Worm (Caenorhabditis elegans): ENCODE measurements around the gene T26C11.9.
A peak's percentile ranks its signal among the peaks of the same experiment; 100 is the strongest.

Gene T26C11.9

ce11 chrX:1858616-1859015 lies 5.0 kb upstream of the T26C11.9 start:
- TF ChIP-seq ztf-23 (GFP tag; IDR thresholded peaks at IDR 0.05) (peak; percentile 90), flt-1 (GFP tag; IDR thresholded peaks at IDR 0.05) (peak; percentile 94), ref-1 (GFP tag; conservative IDR thresholded peaks at IDR 0.05) (peak; percentile 78), klf-2 (GFP tag; conservative IDR thresholded peaks at IDR 0.05) (peak; percentile 79; the same call in 1 of the 2 replicates), tab-1 (GFP tag; IDR thresholded peaks at IDR 0.05) (peak; percentile 92), ztf-29 (GFP tag; IDR thresholded peaks at IDR 0.05) (peak; percentile 88), cog-1 (tag; optimal IDR thresholded peaks at IDR 0.05) (peak; percentile 61), T22C8.4 (GFP tag; IDR thresholded peaks at IDR 0.05) (peak; percentile 76), med-1 (GFP tag; optimal IDR thresholded peaks at IDR 0.05; ENCODE audit: insufficient read depth) (peak; percentile 69)

ce11 chrX:1857777-1858176 lies 4.1 kb upstream of the T26C11.9 start:
- no peak for TF ChIP-seq ztf-29 (GFP tag; IDR thresholded peaks at IDR 0.05)
- no peak for TF ChIP-seq ref-1 (GFP tag; conservative IDR thresholded peaks at IDR 0.05)
- TF ChIP-seq ztf-23 (GFP tag; IDR thresholded peaks at IDR 0.05), result no peak
- TF ChIP-seq med-1 (GFP tag; optimal IDR thresholded peaks at IDR 0.05; ENCODE audit: insufficient read depth), result no peak
- no peak for TF ChIP-seq T22C8.4 (GFP tag; IDR thresholded peaks at IDR 0.05)
- TF ChIP-seq cog-1 (tag; optimal IDR thresholded peaks at IDR 0.05), result no peak
- no peak for TF ChIP-seq tab-1 (GFP tag; IDR thresholded peaks at IDR 0.05)
- no peak for TF ChIP-seq flt-1 (GFP tag; IDR thresholded peaks at IDR 0.05)
- no peak for TF ChIP-seq klf-2 (GFP tag; conservative IDR thresholded peaks at IDR 0.05)

- TF ChIP-seq tab-1 (GFP tag; IDR thresholded peaks at IDR 0.05) (0 out of 2 replicates have a peak, but pooled peaks have one; percentile 56), ztf-23 (GFP tag; IDR thresholded peaks at IDR 0.05) (peak; percentile 36; the same call in 1 of the 2 replicates), med-1 (GFP tag; optimal IDR thresholded peaks at IDR 0.05; ENCODE audit: insufficient read depth) (no peak), flt-1 (GFP tag; IDR thresholded peaks at IDR 0.05) (peak; percentile 65; the same call in 1 of the 2 replicates), cog-1 (tag; optimal IDR thresholded peaks at IDR 0.05) (peak; percentile 40)
These were observed 2.5 kb upstream of the T26C11.9 start, which contains the start of gene ceh-39 for ce11 chrX:1856160-1856559. Gene ceh-39 (minus strand): TSS chrX:1856172.

- TF ChIP-seq ztf-23 (GFP tag; IDR thresholded peaks at IDR 0.05) (no peak), tab-1 (GFP tag; IDR thresholded peaks at IDR 0.05) (no peak), ref-1 (GFP tag; conservative IDR thresholded peaks at IDR 0.05) (no peak), flt-1 (GFP tag; IDR thresholded peaks at IDR 0.05) (no peak), T22C8.4 (GFP tag; IDR thresholded peaks at IDR 0.05) (no peak), cog-1 (tag; optimal IDR thresholded peaks at IDR 0.05) (no peak), klf-2 (GFP tag; conservative IDR thresholded peaks at IDR 0.05) (no peak), med-1 (GFP tag; optimal IDR thresholded peaks at IDR 0.05; ENCODE audit: insufficient read depth) (no peak), ztf-29 (GFP tag; IDR thresholded peaks at IDR 0.05) (no peak)
These were observed 1.0 kb downstream of the T26C11.9 start, which contains the start of gene ceh-21 for ce11 chrX:1852636-1853035. Gene ceh-21 (minus strand): TSS chrX:1852736.

ce11 chrX:1850525-1850924 lies 3.1 kb downstream of the T26C11.9 start:
- no peak for TF ChIP-seq cog-1 (tag; optimal IDR thresholded peaks at IDR 0.05)
- no peak for TF ChIP-seq ztf-29 (GFP tag; IDR thresholded peaks at IDR 0.05)
- no peak for TF ChIP-seq flt-1 (GFP tag; IDR thresholded peaks at IDR 0.05)
- no peak for TF ChIP-seq med-1 (GFP tag; optimal IDR thresholded peaks at IDR 0.05; ENCODE audit: insufficient read depth)
- TF ChIP-seq ref-1 (GFP tag; conservative IDR thresholded peaks at IDR 0.05), result no peak
- no peak for TF ChIP-seq T22C8.4 (GFP tag; IDR thresholded peaks at IDR 0.05)
- no peak for TF ChIP-seq tab-1 (GFP tag; IDR thresholded peaks at IDR 0.05)
- TF ChIP-seq ztf-23 (GFP tag; IDR thresholded peaks at IDR 0.05), result no peak
- TF ChIP-seq klf-2 (GFP tag; conservative IDR thresholded peaks at IDR 0.05), result no peak

- TF ChIP-seq flt-1 (GFP tag; IDR thresholded peaks at IDR 0.05) (no peak), T22C8.4 (GFP tag; IDR thresholded peaks at IDR 0.05) (no peak), ztf-23 (GFP tag; IDR thresholded peaks at IDR 0.05) (no peak), klf-2 (GFP tag; conservative IDR thresholded peaks at IDR 0.05) (no peak), cog-1 (tag; optimal IDR thresholded peaks at IDR 0.05) (no peak), ref-1 (GFP tag; conservative IDR thresholded peaks at IDR 0.05) (no peak), med-1 (GFP tag; optimal IDR thresholded peaks at IDR 0.05; ENCODE audit: insufficient read depth) (no peak), tab-1 (GFP tag; IDR thresholded peaks at IDR 0.05) (no peak), ztf-29 (GFP tag; IDR thresholded peaks at IDR 0.05) (no peak)
These were observed 5.1 kb downstream of the T26C11.9 start, which contains the start of gene ceh-41 for ce11 chrX:1848575-1848974. Gene ceh-41 (minus strand): TSS chrX:1848675.

ce11 chrX:1847685-1848084 lies 6.0 kb downstream of the T26C11.9 start:
- TF ChIP-seq med-1 (GFP tag; optimal IDR thresholded peaks at IDR 0.05; ENCODE audit: insufficient read depth) (no peak), tab-1 (GFP tag; IDR thresholded peaks at IDR 0.05) (no peak), T22C8.4 (GFP tag; IDR thresholded peaks at IDR 0.05) (no peak), klf-2 (GFP tag; conservative IDR thresholded peaks at IDR 0.05) (no peak), cog-1 (tag; optimal IDR thresholded peaks at IDR 0.05) (no peak), ztf-29 (GFP tag; IDR thresholded peaks at IDR 0.05) (no peak), ztf-23 (GFP tag; IDR thresholded peaks at IDR 0.05) (no peak), ref-1 (GFP tag; conservative IDR thresholded peaks at IDR 0.05) (no peak), flt-1 (GFP tag; IDR thresholded peaks at IDR 0.05) (no peak)

ce11 chrX:1845493-1845892 lies 8.2 kb downstream of the T26C11.9 start, which contains the start of gene T26C11.4:
Gene T26C11.4 (minus strand): TSS chrX:1845546.
- TF ChIP-seq ref-1 (GFP tag; conservative IDR thresholded peaks at IDR 0.05) (no peak), klf-2 (GFP tag; conservative IDR thresholded peaks at IDR 0.05) (no peak), ztf-29 (GFP tag; IDR thresholded peaks at IDR 0.05) (no peak), flt-1 (GFP tag; IDR thresholded peaks at IDR 0.05) (no peak), cog-1 (tag; optimal IDR thresholded peaks at IDR 0.05) (no peak), tab-1 (GFP tag; IDR thresholded peaks at IDR 0.05) (no peak), ztf-23 (GFP tag; IDR thresholded peaks at IDR 0.05) (no peak), med-1 (GFP tag; optimal IDR thresholded peaks at IDR 0.05; ENCODE audit: insufficient read depth) (no peak), T22C8.4 (GFP tag; IDR thresholded peaks at IDR 0.05) (no peak)

ce11 chrX:1837703-1838102 lies 15.9 kb downstream of the T26C11.9 start:
- peak; percentile 88 for TF ChIP-seq flt-1 (GFP tag; IDR thresholded peaks at IDR 0.05)
- peak; percentile 3 for TF ChIP-seq cog-1 (tag; optimal IDR thresholded peaks at IDR 0.05)
- peak; percentile 66 for TF ChIP-seq klf-2 (GFP tag; conservative IDR thresholded peaks at IDR 0.05)
- peak; percentile 84 for TF ChIP-seq tab-1 (GFP tag; IDR thresholded peaks at IDR 0.05)
- peak; percentile 87 for TF ChIP-seq ztf-23 (GFP tag; IDR thresholded peaks at IDR 0.05)
- peak; percentile 60 for TF ChIP-seq ztf-29 (GFP tag; IDR thresholded peaks at IDR 0.05)
- peak; percentile 7 for TF ChIP-seq med-1 (GFP tag; optimal IDR thresholded peaks at IDR 0.05; ENCODE audit: insufficient read depth)
- TF ChIP-seq T22C8.4 (GFP tag; IDR thresholded peaks at IDR 0.05), result peak; percentile 67; the same call in 1 of the 2 replicates
- TF ChIP-seq ref-1 (GFP tag; conservative IDR thresholded peaks at IDR 0.05), result peak; percentile 29; the same call in 1 of the 2 replicates
